Fruit fly (Drosophila melanogaster) whole organism: ENCODE data around the gene cnir.

ENCODE experiments used
- CG8478 ChIP-seq: fragments of >200 bp; optimal IDR thresholded peaks from 2 replicates; lab custom pipeline; 2018; ENCODE audit warnings: inconsistent platforms
- Dll ChIP-seq: fragments of >200 bp; optimal IDR thresholded peaks from 2 replicates; lab custom pipeline; 2017
- EcR ChIP-seq, 2 experiments: fragments of >200 bp; optimal IDR thresholded peaks; 2 replicates each; lab custom pipeline; 2017; ENCODE audit warnings: missing biosample characterization in 2 of 2, missing genetic modification characterization in 2 of 2, missing genetic modification reagents in 2 of 2
- pan ChIP-seq: fragments of >200 bp; optimal IDR thresholded peaks from 2 replicates; lab custom pipeline; 2017
- psq ChIP-seq: fragments of >200 bp; optimal IDR thresholded peaks from 2 replicates; lab custom pipeline; 2017
- usp ChIP-seq: fragments of >200 bp; optimal IDR thresholded peaks from 2 replicates; lab custom pipeline; 2017; ENCODE audit warnings: missing biosample characterization, missing genetic modification characterization, mixed read lengths

Gene cnir

dm6 chr2L:3006925-3007426 is 32.6 kb downstream of the cnir start:
- TF ChIP-seq Dll (lab: Kevin White, UChicago) (no peak), pan (no peak)

dm6 chr2L:3006194-3006593 is 33.4 kb downstream of the cnir start:
- TF ChIP-seq pan, result no peak
- no peak for TF ChIP-seq Dll (lab: Kevin White, UChicago)
- TF ChIP-seq psq (lab: Kevin White, UChicago), result no peak
- no peak for TF ChIP-seq CG8478 (lab: Kevin White, UChicago)

dm6 chr2L:3005483-3005882 is 34.1 kb downstream of the cnir start:
- TF ChIP-seq CG8478 (lab: Kevin White, UChicago), result no peak

DNA sequence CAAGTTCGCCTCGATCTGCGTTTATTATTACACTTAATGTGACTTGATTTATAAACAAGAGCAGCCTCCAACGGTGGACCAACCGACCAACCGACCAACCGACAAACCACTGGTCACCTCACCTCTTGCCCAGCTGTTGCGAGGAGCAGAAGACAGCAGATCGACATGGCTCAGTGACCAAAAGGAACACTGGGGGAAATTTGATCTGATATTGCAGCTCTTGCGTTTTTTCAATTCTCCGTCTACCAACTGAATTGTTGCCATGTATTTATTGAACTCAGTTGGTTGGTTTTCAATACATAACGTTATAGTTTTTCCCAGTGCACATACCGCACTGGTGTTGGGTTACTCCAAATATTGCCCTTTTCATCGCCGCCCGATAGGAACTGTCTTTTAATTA is 35.0 kb downstream of the cnir start:
- TF ChIP-seq CG8478 (lab: Kevin White, UChicago) (no peak), Dll (lab: Kevin White, UChicago) (no peak)

dm6 chr2L:3003399-3003798 is 36.2 kb downstream of the cnir start:
- TF ChIP-seq CG8478 (lab: Kevin White, UChicago) (no peak), pan (no peak), Dll (lab: Kevin White, UChicago) (no peak), psq (lab: Kevin White, UChicago) (no peak), usp (GFP tag; lab: Kevin White, UChicago) (no peak), EcR (GFP tag; optimal IDR thresholded peaks at IDR 0.05; lab: Kevin White, UChicago) (no peak)

dm6 chr2L:3001953-3002352 is 37.7 kb downstream of the cnir start:
- TF ChIP-seq psq (lab: Kevin White, UChicago) (no peak), Dll (lab: Kevin White, UChicago) (no peak), pan (no peak), EcR (GFP tag; optimal IDR thresholded peaks at IDR 0.05; lab: Kevin White, UChicago) (no peak), CG8478 (lab: Kevin White, UChicago) (no peak), usp (GFP tag; lab: Kevin White, UChicago) (no peak)

dm6 chr2L:3000517-3000934 is 39.1 kb downstream of the cnir start:
- TF ChIP-seq usp (GFP tag; lab: Kevin White, UChicago), result no peak
- no peak for TF ChIP-seq psq (lab: Kevin White, UChicago)
- TF ChIP-seq Dll (lab: Kevin White, UChicago), result no peak
- no peak for TF ChIP-seq EcR (GFP tag; optimal IDR thresholded peaks at IDR 0.05; lab: Kevin White, UChicago)
- no peak for TF ChIP-seq pan
- no peak for TF ChIP-seq CG8478 (lab: Kevin White, UChicago)

- TF ChIP-seq usp (GFP tag; lab: Kevin White, UChicago), result no peak
- TF ChIP-seq EcR (GFP tag; optimal IDR thresholded peaks at IDR 0.05; lab: Kevin White, UChicago), result no peak
- TF ChIP-seq psq (lab: Kevin White, UChicago), result no peak
- no peak for TF ChIP-seq CG8478 (lab: Kevin White, UChicago)
- no peak for TF ChIP-seq pan
- TF ChIP-seq Dll (lab: Kevin White, UChicago), result no peak
These were observed 40.0 kb downstream of the cnir start for dm6 chr2L:2999609-3000008.

DNA sequence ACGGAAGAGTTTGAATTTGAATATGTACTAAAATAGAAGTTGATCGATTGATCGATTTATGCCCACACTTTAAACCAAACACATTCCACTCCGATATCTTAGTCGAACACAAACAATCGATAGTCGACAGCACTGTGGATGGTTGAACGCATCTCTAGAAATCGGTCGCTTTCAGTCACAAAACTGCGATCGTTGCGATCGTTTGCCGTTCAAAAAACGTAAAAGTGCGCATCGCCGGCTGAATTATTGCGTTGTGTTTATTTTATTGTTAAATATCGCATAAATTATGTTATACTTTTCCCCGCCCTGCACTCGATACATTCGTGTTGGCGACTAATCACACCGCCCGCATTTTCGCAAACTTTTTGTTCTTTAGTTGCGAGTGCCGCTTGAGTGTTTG is 40.5 kb downstream of the cnir start, which contains the start of gene Ccdc85:
Gene Ccdc85, plus strand, starts transcription at position 174 of the 400 bp plus-strand sequence.
- TF ChIP-seq pan (no peak), EcR (GFP tag; optimal IDR thresholded peaks at IDR 0.05; lab: Kevin White, UChicago) (no peak), CG8478 (lab: Kevin White, UChicago) (no peak), usp (GFP tag; lab: Kevin White, UChicago) (no peak), psq (lab: Kevin White, UChicago) (no peak), Dll (lab: Kevin White, UChicago) (no peak)

dm6 chr2L:2993702-2994101 is 45.9 kb downstream of the cnir start:
- TF ChIP-seq pan (no peak), psq (lab: Kevin White, UChicago) (no peak), Dll (lab: Kevin White, UChicago) (no peak), usp (GFP tag; lab: Kevin White, UChicago) (no peak), EcR (GFP tag; optimal IDR thresholded peaks at IDR 0.05; lab: Kevin White, UChicago) (no peak), CG8478 (lab: Kevin White, UChicago) (no peak)

- TF ChIP-seq pan (no peak), CG8478 (lab: Kevin White, UChicago) (peak; percentile 11), Dll (lab: Kevin White, UChicago) (no peak)
These were observed 46.4 kb downstream of the cnir start for dm6 chr2L:2993236-2993635.

dm6 chr2L:2992664-2993174 is 46.9 kb downstream of the cnir start, which contains the start of the genes okr and CG3558:
Gene okr (minus strand): TSS chr2L:2992759.
Gene CG3558 (plus strand): TSS chr2L:2992870.
- no peak for TF ChIP-seq Dll (lab: Kevin White, UChicago)
- no peak for TF ChIP-seq usp (GFP tag; lab: Kevin White, UChicago)
- TF ChIP-seq CG8478 (lab: Kevin White, UChicago), result no peak
- TF ChIP-seq pan, result no peak
- TF ChIP-seq EcR (GFP tag; optimal IDR thresholded peaks at IDR 0.05; lab: Kevin White, UChicago), result no peak
- TF ChIP-seq psq (lab: Kevin White, UChicago), result no peak
